Fruit fly (Drosophila melanogaster) whole organism, adult: ENCODE data around the gene CG33725.

Experiments
- CG12768 ChIP-seq: fragments of 200-800 bp; sonication (Bioruptor generic); optimal IDR thresholded peaks from 2 replicates; lab custom pipeline; 2017; ENCODE audit warnings: missing biosample characterization, missing genetic modification characterization, mild to moderate bottlenecking, moderate library complexity, missing genetic modification reagents
- CG33017 ChIP-seq: fragments of 200-800 bp; sonication (Bioruptor generic); optimal IDR thresholded peaks from 2 replicates; lab custom pipeline; 2018; ENCODE audit warnings: missing biosample characterization, mild to moderate bottlenecking, missing genetic modification characterization, moderate library complexity
- CG5204 ChIP-seq: fragments of 200-800 bp; sonication (Bioruptor generic); optimal IDR thresholded peaks from 2 replicates; lab custom pipeline; 2016; ENCODE audit warnings: missing biosample characterization, missing genetic modification characterization
- CG7045 ChIP-seq: fragments of 200-800 bp; sonication (Bioruptor generic); optimal IDR thresholded peaks from 2 replicates; lab custom pipeline; 2017; ENCODE audit warnings: missing biosample characterization, mild to moderate bottlenecking, missing genetic modification characterization
- Clk ChIP-seq: fragments of 200-800 bp; sonication (Bioruptor generic); optimal IDR thresholded peaks from 2 replicates; lab custom pipeline; 2017; ENCODE audit warnings: missing biosample characterization, missing genetic modification characterization
- Hr96 ChIP-seq: fragments of 200-800 bp; sonication (Bioruptor generic); optimal IDR thresholded peaks from 2 replicates; lab custom pipeline; 2016; ENCODE audit warnings: missing biosample characterization, missing genetic modification characterization
- Mnt ChIP-seq: fragments of 200-800 bp; sonication (Bioruptor generic); optimal IDR thresholded peaks from 2 replicates; lab custom pipeline; 2016; ENCODE audit warnings: missing biosample characterization, mild to moderate bottlenecking, missing genetic modification characterization
- cic ChIP-seq: fragments of 200-800 bp; sonication (Bioruptor generic); optimal IDR thresholded peaks from 2 replicates; lab custom pipeline; 2017; ENCODE audit warnings: missing biosample characterization, mild to moderate bottlenecking, missing genetic modification characterization, moderate library complexity
- cnc ChIP-seq, 2 experiments: fragments of >200 bp; optimal IDR thresholded peaks; 2 replicates each; lab custom pipeline; 2017
- kay ChIP-seq: fragments of 200-800 bp; sonication (Bioruptor generic); peaks from one replicate; lab custom pipeline; 2016; ENCODE audit warnings: missing biosample characterization, missing genetic modification characterization, borderline replicate concordance
- ovo ChIP-seq: fragments of 200-800 bp; sonication (Bioruptor generic); optimal IDR thresholded peaks from 2 replicates; lab custom pipeline; 2016; ENCODE audit warnings: missing biosample characterization, missing genetic modification characterization
- tj ChIP-seq: fragments of 200-800 bp; sonication (Bioruptor generic); optimal IDR thresholded peaks from 3 replicates; lab custom pipeline; 2017; ENCODE audit warnings: missing biosample characterization, mild to moderate bottlenecking, missing genetic modification characterization, moderate library complexity

- TF ChIP-seq CG5204 (GFP tag; lab: Kevin White, UChicago) (no peak), Hr96 (GFP tag; lab: Kevin White, UChicago) (no peak), kay (GFP tag; lab: Kevin White, UChicago) (no peak), CG33017 (no peak), cic (GFP tag; lab: Kevin White, UChicago) (no peak), Clk (GFP tag; lab: Kevin White, UChicago) (no peak), tj (GFP tag; lab: Kevin White, UChicago) (no peak), CG7045 (no peak), ovo (GFP tag; lab: Kevin White, UChicago) (no peak), cnc (optimal IDR thresholded peaks at IDR 0.05; lab: Kevin White, UChicago) (no peak), Mnt (GFP tag; lab: Kevin White, UChicago) (no peak), CG12768 (GFP tag; lab: Kevin White, UChicago) (no peak)
Observed at dm6 chr3L:12433710-12434109, 48.7 kb upstream of the CG33725 start.
